Worm (Caenorhabditis elegans): ENCODE measurements around the gene K04H4.5.
A peak's percentile ranks its signal among the peaks of the same experiment; 100 is the strongest.
"Not testable (repeated sequence)": the region's sequence is repeated elsewhere in the genome, so short reads cannot be mapped to it uniquely, and the experiment has no call there.

The K04H4.5 gene

DNA sequence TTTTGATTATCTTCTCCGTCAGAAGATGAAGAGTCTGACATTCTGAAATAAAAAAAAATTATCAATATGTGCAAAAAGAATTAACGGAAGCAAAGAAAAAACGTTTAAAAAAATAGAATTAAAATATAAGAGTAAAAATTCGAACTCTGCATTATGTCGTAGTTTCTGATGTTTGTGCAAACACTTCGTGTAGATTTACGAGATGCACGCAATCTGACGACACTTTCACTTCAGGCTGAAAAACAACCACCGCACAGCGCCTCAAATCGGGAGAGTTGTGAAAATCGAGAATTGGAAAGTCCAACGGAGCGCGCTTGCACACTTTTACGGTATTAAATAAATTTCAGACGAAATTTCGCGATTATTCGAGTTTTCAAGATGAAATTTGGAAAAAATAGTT, 47.4 kb downstream of the K04H4.5 start, which contains the start of gene T26G10.1 (continued):
- TF ChIP-seq F49E8.2 (tag; optimal IDR thresholded peaks at IDR 0.05; ENCODE audit: borderline replicate concordance) = peak; percentile 13
- no peak for TF ChIP-seq nhr-10 (tag; optimal IDR thresholded peaks at IDR 0.05)
- peak; percentile 85 for TF ChIP-seq mes-2 (tag; optimal IDR thresholded peaks at IDR 0.05; ENCODE audit: poor library complexity, severe bottlenecking)
- no peak for TF ChIP-seq fos-1 (tag; optimal IDR thresholded peaks at IDR 0.05)
- TF ChIP-seq T26A8.4 (GFP tag; IDR thresholded peaks at IDR 0.05) = peak; percentile 66
- TF ChIP-seq dmd-9 (GFP tag; IDR thresholded peaks at IDR 0.05) = 0 out of 2 replicates have a peak, but pooled peaks have one; percentile 59
- peak; percentile 80 for TF ChIP-seq arid-1 (GFP tag; conservative IDR thresholded peaks at IDR 0.05)
- TF ChIP-seq egl-27 (tag; optimal IDR thresholded peaks at IDR 0.05) = no peak
- TF ChIP-seq madf-5 (GFP tag; IDR thresholded peaks at IDR 0.05) = no peak
- TF ChIP-seq ctbp-1 (GFP tag; IDR thresholded peaks at IDR 0.05) = peak; percentile 56; the same call in 1 of the 2 replicates
- no peak for TF ChIP-seq Y105C5A.15 (GFP tag; IDR thresholded peaks at IDR 0.05)
- TF ChIP-seq dpl-1 (GFP tag; optimal IDR thresholded peaks at IDR 0.05) = peak; percentile 68
- TF ChIP-seq dmd-6 (GFP tag; IDR thresholded peaks at IDR 0.05) = peak; percentile 76

- TF ChIP-seq snpc-1.2 (GFP tag; IDR thresholded peaks at IDR 0.05) (peak; percentile 74), vab-7 (GFP tag; IDR thresholded peaks at IDR 0.05) (peak; percentile 88), mdt-29 (GFP tag; IDR thresholded peaks at IDR 0.05) (0 out of 2 replicates have a peak, but pooled peaks have one; percentile 28), ZK337.2 (GFP tag; IDR thresholded peaks at IDR 0.05) (peak; percentile 43; the same call in 1 of the 2 replicates), madf-5 (GFP tag; IDR thresholded peaks at IDR 0.05) (0 out of 4 replicates have a peak, but pooled peaks of 1 of the 2 experiments have one; percentile 19), nhr-42 (GFP tag; IDR thresholded peaks at IDR 0.05) (peak; percentile 66; the same call in 1 of the 2 replicates), pha-4 (GFP tag; IDR thresholded peaks at IDR 0.05) (peak; percentile 41; the same call in 1 of the 2 replicates), D1046.2 (GFP tag; IDR thresholded peaks at IDR 0.05) (0 out of 2 replicates have a peak, but pooled peaks have one; percentile 55), lin-38 (GFP tag; IDR thresholded peaks at IDR 0.05) (peak; percentile 98), dmd-9 (GFP tag; IDR thresholded peaks at IDR 0.05) (0 out of 2 replicates have a peak, but pooled peaks have one; percentile 38), aha-1 (tag) (peak; percentile 26), ceh-44 (GFP tag; IDR thresholded peaks at IDR 0.05) (peak; percentile 96), F49E8.2 (tag; optimal IDR thresholded peaks at IDR 0.05; ENCODE audit: borderline replicate concordance) (peak; percentile 69), snpc-4 (tag; optimal IDR thresholded peaks at IDR 0.05) (peak; percentile 68), tra-1 (GFP tag; IDR thresholded peaks at IDR 0.05) (peak; percentile 66; the same call in 1 of the 2 replicates), set-16 (GFP tag; IDR thresholded peaks at IDR 0.05) (peak; percentile 63), Y48G9A.11 (GFP tag; IDR thresholded peaks at IDR 0.05) (peak; percentile 97), arid-1 (GFP tag; conservative IDR thresholded peaks at IDR 0.05) (peak; percentile 69; the same call in 1 of the 2 replicates), ceh-20 (GFP tag; IDR thresholded peaks at IDR 0.05) (peak; percentile 51; the same call in 1 of the 2 replicates), unc-130 (GFP tag; optimal IDR thresholded peaks at IDR 0.05) (peak; percentile 84)
- TF ChIP-seq pha-4 (tag; optimal IDR thresholded peaks at IDR 0.05) = not testable (repeated sequence)
Measured at ce11 chrIII:9408304-9408703, 49.1 kb downstream of the K04H4.5 start.

All from whole organism, L4 larva.